Worm (Caenorhabditis elegans) whole organism, L4/young adult: ENCODE data around the gene acd-4.

Experiments used
- dao-5 ChIP-seq: sonication (generic microtip); optimal IDR thresholded peaks from 2 replicates; lab custom pipeline; 2016; ENCODE audit warnings: missing genotype, missing genetic modification characterization, moderate library complexity, missing compliant biosample characterization
- him-1 ChIP-seq: sonication (generic microtip); optimal IDR thresholded peaks from 2 replicates; lab custom pipeline; 2016; ENCODE audit warnings: missing genotype, missing genetic modification reagents, missing genetic modification characterization, missing compliant biosample characterization

DNA sequence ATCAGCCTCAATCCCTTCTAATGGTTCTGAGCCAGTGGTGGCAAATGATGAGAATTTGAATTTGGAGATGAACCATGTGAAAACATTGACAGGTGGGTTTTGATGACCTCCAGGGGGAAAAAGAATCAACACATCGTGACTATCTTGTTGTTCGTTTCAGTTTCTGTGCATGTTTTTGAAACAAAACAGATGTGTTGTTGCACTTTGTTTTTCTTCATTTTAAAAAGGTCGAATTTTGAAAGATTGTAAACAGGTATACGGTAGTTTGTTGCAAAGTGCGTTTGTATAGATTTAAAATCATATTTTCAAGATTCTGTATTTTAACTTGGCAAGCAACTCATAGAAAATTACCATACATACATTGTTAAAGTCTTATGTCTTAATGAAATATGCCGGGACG, 12.3 kb downstream of the acd-4 start:
- TF ChIP-seq him-1 (tag; lab: Kevin White, UChicago) (no peak), dao-5 (tag; lab: Kevin White, UChicago) (no peak)
